Worm (Caenorhabditis elegans) whole organism, L4 larva: ENCODE results near the gene F47B8.1.

Experiments used
- Y48G9A.11 ChIP-seq: fragments of 200-800 bp; sonication (Bioruptor generic); IDR thresholded peaks from 2 replicates; pipeline ENCODE4 v1.3.6; 2022; ENCODE audit warnings: missing genetic modification reagents, missing genetic modification characterization, missing compliant biosample characterization
- dpl-1 ChIP-seq: fragments of 150-350 bp; optimal IDR thresholded peaks from 2 replicates; lab custom pipeline; 2014; ENCODE audit warnings: missing biosample characterization, missing genetic modification reagents, missing genetic modification characterization
- lsy-2 ChIP-seq, 2 experiments: fragments of 150-350 bp in 1 of 2; sonication (generic microtip) in 1 of 2; optimal IDR thresholded peaks; 2 replicates each; lab custom pipeline; 2014 to 2017; ENCODE audit warnings: missing biosample characterization in 2 of 2, missing genetic modification characterization in 2 of 2
- nhr-28 ChIP-seq: fragments of 150-350 bp; optimal IDR thresholded peaks from 2 replicates; lab custom pipeline; 2014; ENCODE audit warnings: missing biosample characterization, missing genetic modification characterization
- pqm-1 ChIP-seq: sonication (generic microtip); optimal IDR thresholded peaks from 2 replicates; lab custom pipeline; 2017; ENCODE audit warnings: missing biosample characterization, missing genetic modification characterization
- skn-1 ChIP-seq: fragments of 150-350 bp; optimal IDR thresholded peaks from 2 replicates; lab custom pipeline; 2014; ENCODE audit warnings: missing biosample characterization, missing genetic modification characterization
- snpc-4 ChIP-seq: fragments of 150-350 bp; optimal IDR thresholded peaks from 2 replicates; lab custom pipeline; 2014; ENCODE audit warnings: missing biosample characterization, missing genetic modification characterization
- unc-39 ChIP-seq: sonication (generic microtip); optimal IDR thresholded peaks from 2 replicates; lab custom pipeline; 2017; ENCODE audit warnings: missing biosample characterization, missing genetic modification characterization
- zag-1 ChIP-seq: fragments of 150-350 bp; optimal IDR thresholded peaks from 2 replicates; lab custom pipeline; 2014; ENCODE audit warnings: missing biosample characterization, missing genetic modification characterization
- ztf-11 ChIP-seq: fragments of 150-350 bp; optimal IDR thresholded peaks from 2 replicates; lab custom pipeline; 2014; ENCODE audit warnings: missing biosample characterization, missing genetic modification characterization

- no peak for TF ChIP-seq zag-1 (tag; lab: Kevin White, UChicago)
- no peak for TF ChIP-seq dpl-1 (GFP tag; lab: Kevin White, UChicago)
- no peak for TF ChIP-seq Y48G9A.11 (GFP tag; lab: Robert Waterston, UW)
- no peak for TF ChIP-seq nhr-28 (tag; lab: Kevin White, UChicago)
- no peak for TF ChIP-seq ztf-11 (tag; lab: Kevin White, UChicago)
- TF ChIP-seq unc-39 (tag; lab: Kevin White, UChicago), result no peak
- TF ChIP-seq pqm-1 (tag; lab: Kevin White, UChicago), result no peak
- no peak for TF ChIP-seq skn-1
- TF ChIP-seq lsy-2 (tag; optimal IDR thresholded peaks at IDR 0.05; lab: Kevin White, UChicago), result peak in 1 of 2 experiments; percentile 65
- TF ChIP-seq snpc-4 (tag; lab: Kevin White, UChicago), result no peak
Measured at ce11 chrV:14354258-14354877, 40.2 kb upstream of the F47B8.1 start, which contains the start of gene Y49A3A.3.
